Worm (Caenorhabditis elegans): ENCODE data around the gene F43E2.11.
"Not testable (repeated sequence)": the region's sequence is repeated elsewhere in the genome, so short reads cannot be mapped to it uniquely, and the experiment has no call there.

The F43E2.11 gene

DNA sequence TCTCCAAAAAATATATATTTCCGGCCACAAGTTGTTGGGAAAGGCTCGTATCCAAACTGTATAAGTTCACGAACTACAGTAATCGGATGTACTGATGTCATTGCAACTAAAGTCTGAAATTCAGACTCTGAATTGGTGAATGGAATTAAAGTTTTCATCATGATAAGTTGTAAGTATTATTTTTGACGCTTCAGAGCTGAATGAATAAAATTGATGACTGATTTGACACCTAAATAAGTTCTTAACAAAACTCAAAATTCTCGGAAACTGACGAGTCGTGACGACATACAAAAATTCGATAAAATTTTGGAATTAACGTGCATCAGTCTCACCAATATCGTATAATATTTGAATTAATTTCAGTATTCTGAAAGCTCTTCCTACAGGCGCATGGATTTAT lies at the start of gene F43E2.11:
Gene F43E2.11 (minus strand): TSS at position 101 of the 400 bp plus-strand sequence.
- not testable (repeated sequence) for TF ChIP-seq snpc-4 (tag; optimal IDR thresholded peaks at IDR 0.05); elt-3 (tag; optimal IDR thresholded peaks at IDR 0.05); hpl-2 (GFP tag; optimal IDR thresholded peaks at IDR 0.05)

DNA sequence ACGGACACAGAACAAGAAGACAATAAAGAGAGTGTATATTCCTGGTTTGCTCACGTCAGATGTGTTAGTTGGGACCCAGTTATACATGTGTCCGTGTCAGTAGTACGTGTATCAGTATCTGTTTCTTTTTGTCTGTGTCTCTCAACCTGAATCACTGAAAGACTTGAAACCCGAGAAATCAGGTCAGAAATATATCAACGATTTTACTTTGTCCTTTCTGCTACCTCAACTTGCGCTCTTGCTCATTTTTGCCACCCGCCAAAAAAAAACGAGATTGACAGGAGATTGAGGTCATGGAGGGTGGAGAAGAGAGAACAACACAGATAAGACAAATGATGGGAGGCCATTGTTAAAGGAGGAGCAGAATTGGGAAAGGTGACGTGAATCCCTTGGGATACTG lies 49.5 kb upstream of the F43E2.11 start:
- peak; percentile 55 for TF ChIP-seq lin-14 (GFP tag; optimal IDR thresholded peaks at IDR 0.05)
- TF ChIP-seq ets-5 (GFP tag; IDR thresholded peaks at IDR 0.05), result no peak
- TF ChIP-seq rnt-1 (tag; optimal IDR thresholded peaks at IDR 0.05), result peak; percentile 32

DNA sequence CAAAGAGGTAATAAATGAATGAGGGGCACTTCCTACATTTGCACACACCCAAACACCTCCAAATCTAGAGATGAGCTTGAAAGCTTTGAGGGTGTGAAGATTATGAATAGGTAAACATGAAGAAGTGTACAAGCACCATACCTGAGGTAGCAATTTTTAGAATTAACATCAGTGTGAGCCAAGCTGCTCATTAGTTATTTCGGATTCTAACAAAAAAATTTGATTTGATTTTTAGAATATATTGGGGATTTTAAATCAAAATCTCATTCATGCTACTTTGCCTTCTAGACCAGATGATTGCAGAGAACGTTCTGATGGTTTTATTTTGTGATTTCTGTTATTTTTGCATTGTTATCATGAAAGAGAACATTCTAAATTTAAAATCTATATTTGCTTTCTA lies 43.7 kb upstream of the F43E2.11 start:
- TF ChIP-seq ceh-90 (tag; optimal IDR thresholded peaks at IDR 0.05) (no peak), zag-1 (tag; optimal IDR thresholded peaks at IDR 0.05) (no peak), jun-1 (tag; optimal IDR thresholded peaks at IDR 0.05) (no peak), mep-1 (tag; optimal IDR thresholded peaks at IDR 0.05) (no peak), unc-62 (GFP tag; optimal IDR thresholded peaks at IDR 0.05) (no peak), mef-2 (tag; optimal IDR thresholded peaks at IDR 0.05) (no peak), F16B12.6 (tag; optimal IDR thresholded peaks at IDR 0.05) (no peak)

DNA sequence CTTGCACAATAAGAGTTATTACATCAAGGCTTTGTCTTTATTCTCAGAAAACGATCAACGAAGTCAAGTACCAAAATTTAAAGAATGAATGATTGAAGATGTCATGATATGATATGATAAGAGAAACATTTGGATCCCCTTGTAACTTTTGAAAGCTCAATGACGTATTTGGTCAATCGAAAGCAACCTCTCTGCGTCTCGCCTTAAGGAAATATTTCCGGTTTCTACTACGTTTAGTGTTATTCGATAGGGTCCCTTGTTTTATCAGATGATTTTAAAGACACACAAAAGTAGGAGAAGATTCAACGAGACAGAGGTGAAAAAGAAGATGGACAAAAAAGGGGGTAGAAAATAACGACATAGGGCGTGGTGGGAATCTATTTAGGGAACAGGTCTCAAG lies 43.2 kb upstream of the F43E2.11 start:
- TF ChIP-seq irx-1 (tag; optimal IDR thresholded peaks at IDR 0.05), result no peak
- TF ChIP-seq unc-98 (GFP tag; IDR thresholded peaks at IDR 0.05), result no peak
- TF ChIP-seq tbx-2 (tag; optimal IDR thresholded peaks at IDR 0.05), result peak; percentile 37
- peak; percentile 18 for TF ChIP-seq nhr-19 (GFP tag; conservative IDR thresholded peaks at IDR 0.05)
- peak in 5 of 6 experiments; percentile 32 to 73 (median 61) for TF ChIP-seq elt-3 (tag; optimal IDR thresholded peaks at IDR 0.05)
- TF ChIP-seq blmp-1 (tag; optimal IDR thresholded peaks at IDR 0.05), result peak; percentile 76
- peak; percentile 36; the same call in 1 of the 2 replicates for TF ChIP-seq grh-1 (GFP tag; IDR thresholded peaks at IDR 0.05)
- no peak for TF ChIP-seq fos-1 (tag; optimal IDR thresholded peaks at IDR 0.05)
- TF ChIP-seq pax-3 (tag; optimal IDR thresholded peaks at IDR 0.05), result no peak
- no peak for TF ChIP-seq ceh-88 (GFP tag; IDR thresholded peaks at IDR 0.05)
- TF ChIP-seq C04F5.9 (tag; optimal IDR thresholded peaks at IDR 0.05), result no peak
- TF ChIP-seq nhr-71 (tag; optimal IDR thresholded peaks at IDR 0.05), result peak; percentile 59
- no peak for TF ChIP-seq mdl-1 (tag; optimal IDR thresholded peaks at IDR 0.05)
- no peak for TF ChIP-seq tlp-1 (tag; optimal IDR thresholded peaks at IDR 0.05)
- TF ChIP-seq skn-1 (tag; optimal IDR thresholded peaks at IDR 0.05), result no peak
- no peak for TF ChIP-seq nhr-11 (tag; optimal IDR thresholded peaks at IDR 0.05)
- TF ChIP-seq ets-5 (GFP tag; IDR thresholded peaks at IDR 0.05), result no peak
- peak; percentile 49 for TF ChIP-seq nhr-20 (tag; optimal IDR thresholded peaks at IDR 0.05)
- no peak for TF ChIP-seq C16A3.4 (tag; optimal IDR thresholded peaks at IDR 0.05)
- no peak for TF ChIP-seq aha-1 (tag; optimal IDR thresholded peaks at IDR 0.05)
- TF ChIP-seq dsc-1 (tag; optimal IDR thresholded peaks at IDR 0.05), result peak; percentile 12
- TF ChIP-seq snu-23 (GFP tag; optimal IDR thresholded peaks at IDR 0.05), result peak; percentile 14
- TF ChIP-seq ces-1 (GFP tag; optimal IDR thresholded peaks at IDR 0.05), result no peak
- peak; percentile 44 for TF ChIP-seq lin-14 (GFP tag; optimal IDR thresholded peaks at IDR 0.05)
- TF ChIP-seq swsn-7 (tag; optimal IDR thresholded peaks at IDR 0.05), result no peak
- peak; percentile 91 for TF ChIP-seq nhr-85 (tag)

DNA sequence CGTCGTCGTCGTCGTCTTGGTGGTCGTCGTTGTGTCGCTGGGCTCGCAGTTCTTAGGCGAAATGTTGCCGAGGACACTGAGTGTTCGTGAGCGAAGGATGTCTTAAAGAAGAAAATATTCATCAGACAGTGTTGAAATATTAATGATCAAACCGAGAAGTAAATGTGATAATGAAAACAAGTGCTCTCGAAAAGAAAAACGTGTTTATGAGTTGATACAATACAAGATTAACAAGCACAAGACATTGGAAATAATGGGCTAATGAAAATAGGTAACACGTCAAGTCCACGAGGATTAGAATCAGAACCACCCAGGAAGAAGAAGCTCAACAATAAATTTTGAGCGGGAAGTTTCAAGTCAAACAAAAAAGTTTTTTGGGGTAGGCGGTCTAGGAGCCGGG lies 41.8 kb upstream of the F43E2.11 start, which contains the start of gene K02A2.5:
Gene K02A2.5 (minus strand): TSS at position 101 of the 400 bp plus-strand sequence.
- TF ChIP-seq rnt-1 (tag; optimal IDR thresholded peaks at IDR 0.05) (no peak), ces-1 (GFP tag; optimal IDR thresholded peaks at IDR 0.05) (no peak), skn-1 (tag; optimal IDR thresholded peaks at IDR 0.05) (no peak), ztf-11 (tag; optimal IDR thresholded peaks at IDR 0.05) (no peak), pqm-1 (tag; optimal IDR thresholded peaks at IDR 0.05) (no peak), tlp-1 (tag; optimal IDR thresholded peaks at IDR 0.05) (no peak)
